Fruit fly (Drosophila melanogaster): ENCODE data around the gene Orc2.
A peak's percentile ranks its signal among the peaks of the same experiment; 100 is the strongest.

The Orc2 gene

dm6 chr3R:13971728-13972448 is 7.2 kb downstream of the Orc2 start:
- no peak for TF ChIP-seq lz (GFP tag; optimal IDR thresholded peaks at IDR 0.05)
- TF ChIP-seq CG6808 (GFP tag; optimal IDR thresholded peaks at IDR 0.05): no peak
- 0 out of 3 replicates have a peak, but pooled peaks have one; percentile 19 for TF ChIP-seq eg (GFP tag; IDR thresholded peaks at IDR 0.05)
- TF ChIP-seq net (GFP tag; optimal IDR thresholded peaks at IDR 0.05): no peak
- no peak for TF ChIP-seq ss (GFP tag; optimal IDR thresholded peaks at IDR 0.05)
- peak; percentile 64 for TF ChIP-seq Eip78C (GFP tag)
- TF ChIP-seq OdsH (GFP tag; optimal IDR thresholded peaks at IDR 0.05): no peak
- no peak for TF ChIP-seq Hr38 (GFP tag; optimal IDR thresholded peaks at IDR 0.05)
- TF ChIP-seq CG11294 (GFP tag; IDR thresholded peaks at IDR 0.05): no peak
- no peak for TF ChIP-seq CG31627 (GFP tag; optimal IDR thresholded peaks at IDR 0.05)
- no peak for TF ChIP-seq Smox (GFP tag; optimal IDR thresholded peaks at IDR 0.05)
- no peak for TF ChIP-seq CG3032 (tag; optimal IDR thresholded peaks at IDR 0.05)
- no peak for TF ChIP-seq dac (GFP tag; optimal IDR thresholded peaks at IDR 0.05)
- no peak for TF ChIP-seq CG8319 (GFP tag; optimal IDR thresholded peaks at IDR 0.05)
- TF ChIP-seq CG8632 (GFP tag; optimal IDR thresholded peaks at IDR 0.05): peak; percentile 25
- TF ChIP-seq CG11762 (GFP tag; optimal IDR thresholded peaks at IDR 0.05; ENCODE audit: insufficient read depth): no peak
- no peak for TF ChIP-seq svp (GFP tag)
- no peak for TF ChIP-seq CG3919 (GFP tag; optimal IDR thresholded peaks at IDR 0.05)
- TF ChIP-seq CG34406 (GFP tag; optimal IDR thresholded peaks at IDR 0.05): no peak
- TF ChIP-seq dsx (GFP tag; optimal IDR thresholded peaks at IDR 0.05; ENCODE audit: poor library complexity, severe bottlenecking): no peak
- no peak for TF ChIP-seq CG7368 (GFP tag; optimal IDR thresholded peaks at IDR 0.05)
- no peak for TF ChIP-seq Lpt (GFP tag; optimal IDR thresholded peaks at IDR 0.05)
- no peak for TF ChIP-seq Sox102F (GFP tag; optimal IDR thresholded peaks at IDR 0.05)
- TF ChIP-seq cyc (GFP tag; optimal IDR thresholded peaks at IDR 0.05): no peak
- TF ChIP-seq Hr39 (GFP tag; optimal IDR thresholded peaks at IDR 0.05): no peak
- no peak for TF ChIP-seq fkh (GFP tag; optimal IDR thresholded peaks at IDR 0.05)
- peak; percentile 7 for TF ChIP-seq CG4318 (GFP tag; optimal IDR thresholded peaks at IDR 0.05)
- no peak for TF ChIP-seq Ets96B (tag; optimal IDR thresholded peaks at IDR 0.05)
- TF ChIP-seq acj6 (GFP tag; optimal IDR thresholded peaks at IDR 0.05): no peak
- TF ChIP-seq CG8119 (GFP tag; IDR thresholded peaks at IDR 0.05): 0 out of 3 replicates have a peak, but pooled peaks have one; percentile 31
- TF ChIP-seq esn (GFP tag; optimal IDR thresholded peaks at IDR 0.05): peak; percentile 4
- TF ChIP-seq Gug (GFP tag; IDR thresholded peaks at IDR 0.05): no peak
- no peak for TF ChIP-seq Met (GFP tag; optimal IDR thresholded peaks at IDR 0.05)
- TF ChIP-seq CG32006 (GFP tag; optimal IDR thresholded peaks at IDR 0.05): no peak
- no peak for TF ChIP-seq CG11902 (GFP tag; optimal IDR thresholded peaks at IDR 0.05)
- TF ChIP-seq salr (GFP tag; optimal IDR thresholded peaks at IDR 0.05): no peak
- TF ChIP-seq CG10669 (GFP tag; optimal IDR thresholded peaks at IDR 0.05): no peak
- no peak for TF ChIP-seq Sox15 (GFP tag; optimal IDR thresholded peaks at IDR 0.05)
- TF ChIP-seq CG6792 (GFP tag; optimal IDR thresholded peaks at IDR 0.05): no peak
- TF ChIP-seq Eip93F (GFP tag; optimal IDR thresholded peaks at IDR 0.05): no peak
- TF ChIP-seq achi (GFP tag; optimal IDR thresholded peaks at IDR 0.05): peak; percentile 17
- TF ChIP-seq topi (GFP tag; optimal IDR thresholded peaks at IDR 0.05): no peak
- no peak for TF ChIP-seq CG6163 (GFP tag; IDR thresholded peaks at IDR 0.05)
- TF ChIP-seq CG6854 (GFP tag; optimal IDR thresholded peaks at IDR 0.05): no peak
- no peak for TF ChIP-seq fd59A (GFP tag; optimal IDR thresholded peaks at IDR 0.05)
- TF ChIP-seq Ets21C (GFP tag; optimal IDR thresholded peaks at IDR 0.05): no peak
- 0 out of 2 replicates have a peak, but pooled peaks have one; percentile 29 for TF ChIP-seq CG15336 (GFP tag; IDR thresholded peaks at IDR 0.05)
- no peak for TF ChIP-seq Blimp-1 (GFP tag; optimal IDR thresholded peaks at IDR 0.05)
- TF ChIP-seq Eip75B (GFP tag; optimal IDR thresholded peaks at IDR 0.05): no peak
- TF ChIP-seq Hr4 (GFP tag; optimal IDR thresholded peaks at IDR 0.05): no peak
- no peak for TF ChIP-seq Sox14 (GFP tag; optimal IDR thresholded peaks at IDR 0.05)
- TF ChIP-seq CG9139 (GFP tag; optimal IDR thresholded peaks at IDR 0.05): no peak

Data from whole organism, prepupa.